Worm (Caenorhabditis elegans): ENCODE data around the gene sri-70.

ce11 chrV:17347602-17348001 is 44.7 kb downstream of the sri-70 start, which contains the start of gene skr-5:
- TF ChIP-seq flt-1 (GFP tag; IDR thresholded peaks at IDR 0.05), result no peak
- TF ChIP-seq ama-1 (optimal IDR thresholded peaks at IDR 0.05), result no peak
- no peak for TF ChIP-seq ets-7 (tag; optimal IDR thresholded peaks at IDR 0.05)
